Worm (Caenorhabditis elegans): Measurements from ENCODE around the gene K02A2.1.

- TF ChIP-seq W03F9.2 (tag; optimal IDR thresholded peaks at IDR 0.05): no peak
- no peak for TF ChIP-seq him-1 (tag; optimal IDR thresholded peaks at IDR 0.05)
These were observed 48.0 kb downstream of the K02A2.1 start, which contains the start of gene cah-2 for ce11 chrII:7483009-7483408.
